Fruit fly (Drosophila melanogaster): ENCODE measurements around the gene Atg2.
A peak's percentile ranks its signal among the peaks of the same experiment; 100 is the strongest.

DNA sequence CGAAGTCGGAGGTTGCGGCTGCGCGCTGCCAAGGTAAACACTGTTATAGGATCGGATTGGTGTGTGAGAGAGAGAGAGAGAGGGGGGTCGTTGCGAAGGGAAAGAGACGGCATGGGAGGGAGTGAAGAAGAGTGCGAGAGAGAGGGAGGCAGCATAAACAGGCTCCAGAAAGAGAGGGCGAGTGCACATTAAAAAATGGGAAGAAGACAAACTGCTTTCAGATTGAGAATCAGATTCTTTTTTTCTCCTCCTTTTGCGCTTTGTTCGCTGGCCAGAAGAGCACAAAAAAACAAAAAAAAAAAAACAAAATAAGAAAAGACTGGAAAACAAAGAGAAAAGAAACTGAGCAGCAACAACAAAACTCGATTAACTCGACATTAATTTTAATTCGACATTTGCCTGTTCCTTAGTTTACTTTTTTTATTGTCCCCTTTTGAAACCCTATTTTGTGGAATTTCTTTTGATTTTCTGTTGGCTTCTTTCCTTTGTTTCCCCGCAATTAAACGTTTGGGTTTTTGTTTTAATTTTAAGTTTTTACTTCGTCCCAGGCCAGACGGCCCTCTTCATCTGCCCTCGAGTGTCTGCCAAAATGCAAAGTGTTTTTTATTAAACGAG is 34.2 kb downstream of the Atg2 start:
- TF ChIP-seq Ets98B (GFP tag; IDR thresholded peaks at IDR 0.05): no peak
- TF ChIP-seq CG4496 (GFP tag; IDR thresholded peaks at IDR 0.05): peak; percentile 79; the same call in 2 of the 3 replicates
- no peak for TF ChIP-seq CG10348 (GFP tag; IDR thresholded peaks at IDR 0.05)
- peak; percentile 31 for TF ChIP-seq CG14655 (GFP tag; optimal IDR thresholded peaks at IDR 0.05)

Data from whole organism, pupa.